Fruit fly (Drosophila melanogaster): Measurements from ENCODE around the gene Krn.

Krn gene

DNA sequence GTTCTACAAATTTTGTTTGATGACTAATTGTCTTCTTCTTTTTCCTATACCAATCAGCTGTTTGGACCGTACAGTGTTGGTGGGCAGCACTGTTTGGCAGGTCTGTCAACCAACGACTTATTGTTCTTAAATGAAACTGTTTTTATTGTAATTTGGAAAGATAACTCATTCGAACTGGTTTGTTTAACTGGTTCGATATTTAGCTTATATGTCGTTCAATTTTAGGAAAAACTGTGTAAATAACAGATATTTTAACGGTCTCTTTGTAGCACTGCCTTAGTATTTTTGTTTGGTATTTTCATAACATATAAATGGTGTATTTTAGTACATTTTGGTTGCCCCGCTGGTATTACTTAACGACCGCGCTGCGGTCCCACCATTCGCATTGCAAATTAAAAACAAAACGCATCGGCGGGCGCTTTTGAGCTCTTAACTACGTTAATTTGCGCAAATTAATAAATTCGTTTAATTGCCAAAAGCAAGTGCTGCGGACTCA, 32.6 kb downstream of the Krn start, which contains the start of the genes Vps60 and anchor (continued):
- TF ChIP-seq Blimp-1 (GFP tag; optimal IDR thresholded peaks at IDR 0.05) (no peak), cyc (GFP tag; optimal IDR thresholded peaks at IDR 0.05) (peak; percentile 77), Sox102F (GFP tag; optimal IDR thresholded peaks at IDR 0.05) (peak; percentile 59), eg (GFP tag; IDR thresholded peaks at IDR 0.05) (no peak), fd59A (GFP tag; optimal IDR thresholded peaks at IDR 0.05) (peak; percentile 19), CG31627 (GFP tag; optimal IDR thresholded peaks at IDR 0.05) (peak; percentile 69), esn (GFP tag; optimal IDR thresholded peaks at IDR 0.05) (peak; percentile 80), Ets96B (tag; optimal IDR thresholded peaks at IDR 0.05) (peak; percentile 43), Eip93F (GFP tag; optimal IDR thresholded peaks at IDR 0.05) (no peak), Lpt (GFP tag; optimal IDR thresholded peaks at IDR 0.05) (peak; percentile 13), Ets21C (GFP tag; optimal IDR thresholded peaks at IDR 0.05) (peak; percentile 39), CG6276 (GFP tag; optimal IDR thresholded peaks at IDR 0.05) (peak; percentile 54), vri (GFP tag; optimal IDR thresholded peaks at IDR 0.05) (peak; percentile 72), fd85E (GFP tag; optimal IDR thresholded peaks at IDR 0.05) (no peak), CG6792 (GFP tag; optimal IDR thresholded peaks at IDR 0.05) (peak; percentile 46), CG4318 (GFP tag; optimal IDR thresholded peaks at IDR 0.05) (no peak), CG32006 (GFP tag; optimal IDR thresholded peaks at IDR 0.05) (peak; percentile 12), spab (GFP tag; optimal IDR thresholded peaks at IDR 0.05) (no peak), CG15336 (GFP tag; IDR thresholded peaks at IDR 0.05) (no peak), CG16779 (tag; optimal IDR thresholded peaks at IDR 0.05) (no peak), CG8632 (GFP tag; optimal IDR thresholded peaks at IDR 0.05) (peak; percentile 17), Gug (GFP tag; IDR thresholded peaks at IDR 0.05) (no peak), ss (GFP tag; optimal IDR thresholded peaks at IDR 0.05) (peak in 1 of 2 experiments; percentile 20), Sox15 (GFP tag; optimal IDR thresholded peaks at IDR 0.05) (no peak)

DNA sequence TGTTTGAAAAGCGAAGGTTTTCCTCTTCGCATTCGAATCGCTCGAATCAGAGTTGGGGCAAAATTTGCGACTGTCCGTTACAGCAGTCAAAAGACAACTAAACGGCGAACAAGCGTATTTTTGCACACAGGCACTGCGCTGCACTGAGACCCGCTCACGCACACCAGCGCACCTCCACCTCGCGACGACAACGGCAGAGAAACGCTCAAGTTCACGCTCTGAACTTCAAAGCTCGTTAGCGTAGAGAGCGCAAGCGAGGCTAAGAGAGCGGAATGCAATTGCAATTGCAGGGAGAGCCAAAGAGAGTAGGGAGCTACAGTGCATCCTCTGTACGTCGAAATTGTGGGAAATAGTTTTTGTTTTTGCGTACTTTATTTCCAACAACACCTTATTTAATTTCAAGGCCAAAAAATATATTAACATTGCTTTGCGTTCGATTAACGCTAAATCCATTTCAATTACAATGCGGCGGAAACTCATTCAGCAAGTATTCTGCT, 34.8 kb downstream of the Krn start, which contains the start of gene Eip74EF:
Eip74EF (minus strand) TSS at position 117 of the 497 bp plus-strand sequence.
- TF ChIP-seq dsx (GFP tag; optimal IDR thresholded peaks at IDR 0.05; ENCODE audit: poor library complexity, severe bottlenecking) = peak; percentile 53
- peak; percentile 75 for TF ChIP-seq cyc (GFP tag; optimal IDR thresholded peaks at IDR 0.05)
- peak; percentile 77 for TF ChIP-seq Eip75B (GFP tag; optimal IDR thresholded peaks at IDR 0.05)
- TF ChIP-seq esn (GFP tag; optimal IDR thresholded peaks at IDR 0.05) = peak; percentile 85
- TF ChIP-seq CG3919 (GFP tag; optimal IDR thresholded peaks at IDR 0.05) = peak; percentile 73
- TF ChIP-seq CG15336 (GFP tag; IDR thresholded peaks at IDR 0.05) = peak; percentile 79
- no peak for TF ChIP-seq fkh (GFP tag; optimal IDR thresholded peaks at IDR 0.05)
- TF ChIP-seq dac (GFP tag; optimal IDR thresholded peaks at IDR 0.05) = no peak
- peak; percentile 55 for TF ChIP-seq CG32006 (GFP tag; optimal IDR thresholded peaks at IDR 0.05)
- TF ChIP-seq CG3032 (tag; optimal IDR thresholded peaks at IDR 0.05) = peak; percentile 56
- peak; percentile 57 for TF ChIP-seq CG6808 (GFP tag; optimal IDR thresholded peaks at IDR 0.05)
- TF ChIP-seq CG8632 (GFP tag; optimal IDR thresholded peaks at IDR 0.05) = peak; percentile 38
- peak; percentile 51 for TF ChIP-seq CG7368 (GFP tag; optimal IDR thresholded peaks at IDR 0.05)
- peak; percentile 22 for TF ChIP-seq CG8319 (GFP tag; optimal IDR thresholded peaks at IDR 0.05)
- TF ChIP-seq Sox14 (GFP tag; optimal IDR thresholded peaks at IDR 0.05) = peak; percentile 70
- peak; percentile 31 for TF ChIP-seq CG10631 (GFP tag; optimal IDR thresholded peaks at IDR 0.05)
- peak; percentile 74 for TF ChIP-seq pdm3 (GFP tag; optimal IDR thresholded peaks at IDR 0.05)
- TF ChIP-seq acj6 (GFP tag; optimal IDR thresholded peaks at IDR 0.05) = peak; percentile 66
- TF ChIP-seq Met (GFP tag; optimal IDR thresholded peaks at IDR 0.05) = peak; percentile 71
- peak; percentile 27 for TF ChIP-seq CG6276 (GFP tag; optimal IDR thresholded peaks at IDR 0.05)
- TF ChIP-seq spab (GFP tag; optimal IDR thresholded peaks at IDR 0.05) = peak; percentile 45
- TF ChIP-seq OdsH (GFP tag; optimal IDR thresholded peaks at IDR 0.05) = peak; percentile 63
- TF ChIP-seq topi (GFP tag; optimal IDR thresholded peaks at IDR 0.05) = peak; percentile 74
- peak; percentile 37 for TF ChIP-seq Blimp-1 (GFP tag; optimal IDR thresholded peaks at IDR 0.05)
- peak; percentile 79 for TF ChIP-seq lz (GFP tag; optimal IDR thresholded peaks at IDR 0.05)
- no peak for TF ChIP-seq salr (GFP tag; optimal IDR thresholded peaks at IDR 0.05)
- peak; percentile 51 for TF ChIP-seq CG11762 (GFP tag; optimal IDR thresholded peaks at IDR 0.05; ENCODE audit: insufficient read depth)
- TF ChIP-seq Lpt (GFP tag; optimal IDR thresholded peaks at IDR 0.05) = peak; percentile 52
- TF ChIP-seq CG1621 (tag; optimal IDR thresholded peaks at IDR 0.05) = peak; percentile 36
- TF ChIP-seq Ets96B (tag; optimal IDR thresholded peaks at IDR 0.05) = peak; percentile 64
- TF ChIP-seq CG8119 (GFP tag; IDR thresholded peaks at IDR 0.05) = peak; percentile 72; the same call in 2 of the 3 replicates
- peak; percentile 72 for TF ChIP-seq CG6792 (GFP tag; optimal IDR thresholded peaks at IDR 0.05)
- TF ChIP-seq CG9139 (GFP tag; optimal IDR thresholded peaks at IDR 0.05) = peak; percentile 56
- TF ChIP-seq achi (GFP tag; optimal IDR thresholded peaks at IDR 0.05) = peak; percentile 44
- TF ChIP-seq Gug (GFP tag; IDR thresholded peaks at IDR 0.05) = peak; percentile 30; the same call in 1 of the 2 replicates
- peak; percentile 75 for TF ChIP-seq CG16779 (tag; optimal IDR thresholded peaks at IDR 0.05)
